Worm (Caenorhabditis elegans) whole organism, mixed stage, embryonic: Measurements from ENCODE around the gene srw-85.

Source experiments
- ceh-39 ChIP-seq: fragments of 150-350 bp; optimal IDR thresholded peaks from 2 replicates; lab custom pipeline; 2014; ENCODE audit warnings: missing biosample characterization, missing genetic modification characterization
- ceh-43 ChIP-seq: fragments of 200-800 bp; sonication (Bioruptor generic); optimal IDR thresholded peaks from 2 replicates; lab custom pipeline; 2018; ENCODE audit warnings: mild to moderate bottlenecking, missing genetic modification characterization, moderate library complexity, missing compliant biosample characterization
- ceh-83 ChIP-seq: fragments of 200-800 bp; sonication (Bioruptor generic); optimal IDR thresholded peaks from 2 replicates; lab custom pipeline; 2018; ENCODE audit warnings: mild to moderate bottlenecking, missing genetic modification characterization, missing compliant biosample characterization
- ces-1 ChIP-seq: fragments of 150-350 bp; optimal IDR thresholded peaks from 2 replicates; lab custom pipeline; 2014; ENCODE audit warnings: missing biosample characterization, missing genetic modification reagents, missing genetic modification characterization
- cnd-1 ChIP-seq: fragments of 200-800 bp; sonication (Bioruptor generic); optimal IDR thresholded peaks from 2 replicates; lab custom pipeline; 2018; ENCODE audit warnings: mild to moderate bottlenecking, missing genetic modification characterization, missing compliant biosample characterization
- elt-1 ChIP-seq: sonication (generic microtip); optimal IDR thresholded peaks from 2 replicates; lab custom pipeline; 2017; ENCODE audit warnings: missing genetic modification characterization, mild to moderate bottlenecking, missing compliant biosample characterization, antibody characterized with exemption, moderate library complexity, borderline replicate concordance; ENCODE audit not compliant: insufficient read depth
- flh-1 ChIP-seq: fragments of 200-800 bp; sonication (Bioruptor generic); optimal IDR thresholded peaks from 2 replicates; lab custom pipeline; 2018; ENCODE audit warnings: mild to moderate bottlenecking, missing genetic modification characterization, moderate library complexity, missing compliant biosample characterization
- hlh-1 ChIP-seq: fragments of 150-350 bp; optimal IDR thresholded peaks from 2 replicates; lab custom pipeline; 2014; ENCODE audit warnings: missing biosample characterization, missing genetic modification reagents, missing genetic modification characterization
- mab-5 ChIP-seq: fragments of 150-350 bp; optimal IDR thresholded peaks from 2 replicates; lab custom pipeline; 2014; ENCODE audit warnings: missing biosample characterization, missing genetic modification characterization
- mep-1 ChIP-seq: fragments of 150-350 bp; optimal IDR thresholded peaks from 2 replicates; lab custom pipeline; 2017; ENCODE audit warnings: missing biosample characterization, missing genetic modification reagents, missing genetic modification characterization, inconsistent platforms
- mls-2 ChIP-seq: sonication (generic microtip); optimal IDR thresholded peaks from 2 replicates; lab custom pipeline; 2016; ENCODE audit warnings: mild to moderate bottlenecking, missing genetic modification characterization, moderate library complexity, missing compliant biosample characterization
- nhr-12 ChIP-seq: fragments of 150-350 bp; optimal IDR thresholded peaks from 2 replicates; lab custom pipeline; 2014; ENCODE audit warnings: missing biosample characterization, missing genetic modification characterization
- nhr-28 ChIP-seq: fragments of 150-350 bp; optimal IDR thresholded peaks from 2 replicates; lab custom pipeline; 2014; ENCODE audit warnings: missing biosample characterization, missing genetic modification characterization
- snpc-4 ChIP-seq: fragments of 150-350 bp; optimal IDR thresholded peaks from 2 replicates; lab custom pipeline; 2014; ENCODE audit warnings: missing biosample characterization, missing genetic modification characterization
- sptf-1 ChIP-seq: sonication (generic microtip); optimal IDR thresholded peaks from 2 replicates; lab custom pipeline; 2017; ENCODE audit warnings: mild to moderate bottlenecking, missing genetic modification characterization, moderate library complexity, missing compliant biosample characterization
- tbx-8 ChIP-seq: fragments of 200-800 bp; sonication (Bioruptor generic); optimal IDR thresholded peaks from 2 replicates; lab custom pipeline; 2018; ENCODE audit warnings: mild to moderate bottlenecking, missing genetic modification characterization, moderate library complexity, missing compliant biosample characterization
- unc-120 ChIP-seq: sonication (generic microtip); optimal IDR thresholded peaks from 2 replicates; lab custom pipeline; 2017; ENCODE audit warnings: missing genetic modification characterization, missing compliant biosample characterization; ENCODE audit not compliant: poor library complexity, severe bottlenecking
- ztf-11 ChIP-seq: fragments of 150-350 bp; optimal IDR thresholded peaks from 2 replicates; lab custom pipeline; 2014; ENCODE audit warnings: missing biosample characterization, missing genetic modification characterization

srw-85 gene

ce11 chrV:19390029-19390428, 40.9 kb downstream of the srw-85 start, which contains the start of gene slcr-46.2:
TSS of gene slcr-46.2 (minus strand) at chrV:19390129.
- no peak for TF ChIP-seq unc-120 (tag; lab: Kevin White, UChicago)
- TF ChIP-seq mep-1: no peak
- TF ChIP-seq flh-1 (GFP tag; lab: Kevin White, UChicago): no peak
- no peak for TF ChIP-seq elt-1
- no peak for TF ChIP-seq ceh-83 (GFP tag; lab: Kevin White, UChicago)
- no peak for TF ChIP-seq ceh-39 (tag; lab: Kevin White, UChicago)
- TF ChIP-seq hlh-1: no peak

- TF ChIP-seq flh-1 (GFP tag; lab: Kevin White, UChicago): no peak
- no peak for TF ChIP-seq nhr-28
- TF ChIP-seq snpc-4 (tag; lab: Kevin White, UChicago): no peak
- no peak for TF ChIP-seq tbx-8 (GFP tag; lab: Kevin White, UChicago)
- no peak for TF ChIP-seq mab-5 (tag; lab: Kevin White, UChicago)
- TF ChIP-seq mls-2: no peak
- no peak for TF ChIP-seq ceh-43 (GFP tag; lab: Kevin White, UChicago)
- no peak for TF ChIP-seq hlh-1
- no peak for TF ChIP-seq cnd-1 (tag; lab: Kevin White, UChicago)
- TF ChIP-seq sptf-1 (tag; lab: Kevin White, UChicago): no peak
- TF ChIP-seq nhr-12: no peak
- TF ChIP-seq ztf-11: no peak
- no peak for TF ChIP-seq ces-1 (GFP tag; lab: Kevin White, UChicago)
These were observed 50.0 kb downstream of the srw-85 start, which contains the start of gene srw-84 for ce11 chrV:19380968-19381367. TSS of gene srw-84 (plus strand) at chrV:19381268.
